Worm (Caenorhabditis elegans) whole organism, midembryonic: ENCODE data around the gene T04B8.5.

ENCODE experiments used
- T22C8.4 ChIP-seq: fragments of 200-800 bp; sonication (Bioruptor generic); IDR thresholded peaks from 2 replicates; pipeline ENCODE4 v1.3.6; 2022; ENCODE audit warnings: missing genetic modification characterization, missing compliant biosample characterization
- flt-1 ChIP-seq: fragments of 200-800 bp; sonication (Bioruptor generic); IDR thresholded peaks from 2 replicates; pipeline ENCODE4 v1.3.6; 2022; ENCODE audit warnings: missing genetic modification characterization, missing compliant biosample characterization
- klf-2 ChIP-seq: fragments of 200-800 bp; sonication (Bioruptor generic); conservative IDR thresholded peaks from 2 replicates; pipeline ENCODE4 v1.3.6; 2022; ENCODE audit warnings: missing genetic modification reagents, missing genetic modification characterization, missing compliant biosample characterization
- med-1 ChIP-seq: sonication (generic microtip); optimal IDR thresholded peaks from 2 replicates; lab custom pipeline; 2017; ENCODE audit warnings: missing genetic modification characterization, mild to moderate bottlenecking, missing compliant biosample characterization, antibody characterized with exemption, missing genetic modification reagents; ENCODE audit not compliant: insufficient read depth
- ref-1 ChIP-seq: fragments of 200-800 bp; sonication (Bioruptor generic); conservative IDR thresholded peaks from 2 replicates; pipeline ENCODE4 v1.3.6; 2022; ENCODE audit warnings: missing genetic modification reagents, missing genetic modification characterization, missing compliant biosample characterization
- tab-1 ChIP-seq: fragments of 200-800 bp; sonication (Bioruptor generic); IDR thresholded peaks from 2 replicates; pipeline ENCODE4 v1.3.6; 2022; ENCODE audit warnings: missing genetic modification characterization, missing compliant biosample characterization
- ztf-23 ChIP-seq: fragments of 200-800 bp; sonication (Bioruptor generic); IDR thresholded peaks from 2 replicates; pipeline ENCODE4 v1.3.6; 2022; ENCODE audit warnings: missing genetic modification reagents, missing genetic modification characterization, missing compliant biosample characterization

DNA sequence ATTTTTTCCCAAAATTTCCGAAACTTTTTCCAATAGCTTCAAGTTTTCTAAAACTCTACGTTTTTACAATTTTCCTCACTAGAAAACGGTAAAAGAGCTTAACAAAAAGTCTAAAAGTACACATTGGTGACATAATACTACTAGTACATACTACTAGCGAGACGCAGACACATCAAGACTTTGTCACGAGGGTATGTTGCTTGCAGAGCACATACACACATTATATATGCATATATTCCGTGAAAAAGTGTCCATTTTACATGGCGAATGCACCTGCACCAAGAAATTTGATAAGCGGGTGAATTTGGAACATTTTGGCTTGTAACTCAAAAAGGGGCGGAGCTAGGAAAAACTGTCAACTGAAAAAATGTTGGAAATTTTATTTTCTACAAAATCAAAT, 23.0 kb downstream of the T04B8.5 start:
- TF ChIP-seq flt-1 (GFP tag; lab: Robert Waterston, UW) = no peak
- TF ChIP-seq T22C8.4 (GFP tag; lab: Robert Waterston, UW) = no peak
- no peak for TF ChIP-seq ztf-23 (GFP tag; lab: Robert Waterston, UW)
- no peak for TF ChIP-seq tab-1 (GFP tag; lab: Robert Waterston, UW)
- no peak for TF ChIP-seq med-1
- TF ChIP-seq ref-1 (GFP tag; lab: Robert Waterston, UW) = no peak
- TF ChIP-seq klf-2 (GFP tag; lab: Robert Waterston, UW) = no peak
